Fruit fly (Drosophila melanogaster): ENCODE measurements around the gene Pp2A-29B.

The Pp2A-29B gene

dm6 chr2L:8361204-8361952 is 4.5 kb upstream of the Pp2A-29B start (continued):
- TF ChIP-seq Eip93F (GFP tag; optimal IDR thresholded peaks at IDR 0.05): no peak
- peak; percentile 39; the same call in 1 of the 3 replicates for TF ChIP-seq CG6163 (GFP tag; IDR thresholded peaks at IDR 0.05)
- peak; percentile 69 for TF ChIP-seq CG31627 (GFP tag; optimal IDR thresholded peaks at IDR 0.05)
- peak; percentile 52 for TF ChIP-seq CG6276 (GFP tag; optimal IDR thresholded peaks at IDR 0.05)
- peak; percentile 5 for TF ChIP-seq CG4318 (GFP tag; optimal IDR thresholded peaks at IDR 0.05)
- TF ChIP-seq CG7368 (GFP tag; optimal IDR thresholded peaks at IDR 0.05): no peak
- peak; percentile 80 for TF ChIP-seq Hr4 (GFP tag; optimal IDR thresholded peaks at IDR 0.05)
- TF ChIP-seq Sox102F (GFP tag; optimal IDR thresholded peaks at IDR 0.05): peak; percentile 66
- TF ChIP-seq CG11294 (GFP tag; IDR thresholded peaks at IDR 0.05): peak; percentile 27; the same call in 1 of the 2 replicates
- TF ChIP-seq Gug (GFP tag; IDR thresholded peaks at IDR 0.05): 0 out of 2 replicates have a peak, but pooled peaks have one; percentile 25

DNA sequence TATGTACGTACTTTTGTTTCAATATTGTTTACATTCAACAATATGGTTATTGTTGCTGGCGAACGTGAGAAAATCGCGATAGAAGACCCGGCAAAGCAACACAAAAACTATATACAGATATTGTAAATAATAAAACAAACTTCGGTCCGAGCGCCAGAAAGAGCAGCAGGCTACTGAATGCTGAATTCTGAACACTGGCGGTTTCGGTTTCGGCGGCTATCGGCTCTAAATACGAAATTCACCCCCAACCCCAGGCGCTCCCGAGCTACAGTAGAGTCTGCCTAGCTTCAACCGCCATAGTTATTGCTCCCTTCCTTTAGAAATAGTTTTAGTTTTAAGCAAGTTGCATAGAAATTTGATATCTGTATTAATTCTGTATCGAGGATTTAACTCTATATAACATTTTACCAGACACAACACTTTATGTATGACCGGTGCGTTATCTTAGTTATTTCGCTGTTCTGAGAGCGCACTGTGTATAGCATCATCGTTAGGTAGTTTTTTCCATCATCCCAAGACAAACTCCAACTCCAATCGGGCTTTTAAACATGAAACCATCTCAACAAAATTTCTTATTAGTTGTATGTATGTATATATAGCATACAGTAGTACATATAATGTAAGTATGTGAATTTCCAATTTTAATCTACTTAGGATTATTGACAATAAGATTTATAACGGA is 3.4 kb upstream of the Pp2A-29B start, which contains the start of gene CG7627:
TSS of gene CG7627 (minus strand) at position 197 of the 682 bp plus-strand sequence.
- TF ChIP-seq ss (GFP tag; optimal IDR thresholded peaks at IDR 0.05) (peak; percentile 16 to 41), CG10631 (GFP tag; optimal IDR thresholded peaks at IDR 0.05) (peak; percentile 35), CG31627 (GFP tag; optimal IDR thresholded peaks at IDR 0.05) (peak; percentile 66), esn (GFP tag; optimal IDR thresholded peaks at IDR 0.05) (peak; percentile 84), Sox15 (GFP tag; optimal IDR thresholded peaks at IDR 0.05) (peak; percentile 52), CG8119 (GFP tag; IDR thresholded peaks at IDR 0.05) (peak; percentile 77), Smox (GFP tag; optimal IDR thresholded peaks at IDR 0.05) (peak; percentile 68), eg (GFP tag; IDR thresholded peaks at IDR 0.05) (peak; percentile 78), Lpt (GFP tag; optimal IDR thresholded peaks at IDR 0.05) (peak; percentile 16), achi (GFP tag; optimal IDR thresholded peaks at IDR 0.05) (peak; percentile 71), svp (GFP tag) (peak; percentile 96), Sox14 (GFP tag; optimal IDR thresholded peaks at IDR 0.05) (peak; percentile 72), topi (GFP tag; optimal IDR thresholded peaks at IDR 0.05) (peak; percentile 71), CG8632 (GFP tag; optimal IDR thresholded peaks at IDR 0.05) (peak; percentile 7), CG34406 (GFP tag; optimal IDR thresholded peaks at IDR 0.05) (peak; percentile 51), CG32006 (GFP tag; optimal IDR thresholded peaks at IDR 0.05) (peak; percentile 76), Sox102F (GFP tag; optimal IDR thresholded peaks at IDR 0.05) (peak; percentile 78), CG7368 (GFP tag; optimal IDR thresholded peaks at IDR 0.05) (peak; percentile 53), CG1621 (tag; optimal IDR thresholded peaks at IDR 0.05) (peak; percentile 8), fkh (GFP tag; optimal IDR thresholded peaks at IDR 0.05) (peak; percentile 51), Blimp-1 (GFP tag; optimal IDR thresholded peaks at IDR 0.05) (peak; percentile 46), Hr4 (GFP tag; optimal IDR thresholded peaks at IDR 0.05) (peak; percentile 58), fd59A (GFP tag; optimal IDR thresholded peaks at IDR 0.05) (peak; percentile 46), vri (GFP tag; optimal IDR thresholded peaks at IDR 0.05) (peak; percentile 77), CG3032 (tag; optimal IDR thresholded peaks at IDR 0.05) (peak; percentile 51), CG15336 (GFP tag; IDR thresholded peaks at IDR 0.05) (peak; percentile 66), salr (GFP tag; optimal IDR thresholded peaks at IDR 0.05) (peak; percentile 12 to 57), dac (GFP tag; optimal IDR thresholded peaks at IDR 0.05) (no peak), OdsH (GFP tag; optimal IDR thresholded peaks at IDR 0.05) (peak; percentile 65), fd85E (GFP tag; optimal IDR thresholded peaks at IDR 0.05) (no peak), CG4318 (GFP tag; optimal IDR thresholded peaks at IDR 0.05) (no peak), Eip93F (GFP tag; optimal IDR thresholded peaks at IDR 0.05) (no peak), net (GFP tag; optimal IDR thresholded peaks at IDR 0.05) (peak; percentile 73), CG11902 (GFP tag; optimal IDR thresholded peaks at IDR 0.05) (peak; percentile 61), CG6808 (GFP tag; optimal IDR thresholded peaks at IDR 0.05) (peak; percentile 64), Ets96B (tag; optimal IDR thresholded peaks at IDR 0.05) (no peak), pdm3 (GFP tag; optimal IDR thresholded peaks at IDR 0.05) (peak; percentile 74), acj6 (GFP tag; optimal IDR thresholded peaks at IDR 0.05) (peak; percentile 51), Hr39 (GFP tag; optimal IDR thresholded peaks at IDR 0.05) (peak; percentile 73), Ets21C (GFP tag; optimal IDR thresholded peaks at IDR 0.05) (peak; percentile 62), spab (GFP tag; optimal IDR thresholded peaks at IDR 0.05) (peak; percentile 53), Hr38 (GFP tag; optimal IDR thresholded peaks at IDR 0.05) (no peak), Eip78C (GFP tag) (peak; percentile 94)
